Worm (Caenorhabditis elegans) whole organism, mixed stage, embryonic: Measurements from ENCODE around the gene F53F8.4.

Experiments
- M03D4.4 ChIP-seq: sonication (generic microtip); optimal IDR thresholded peaks from 2 replicates; lab custom pipeline; 2017; ENCODE audit warnings: mild to moderate bottlenecking, missing genetic modification characterization, missing compliant biosample characterization
- ceh-39 ChIP-seq: fragments of 150-350 bp; optimal IDR thresholded peaks from 2 replicates; lab custom pipeline; 2014; ENCODE audit warnings: missing biosample characterization, missing genetic modification characterization
- ceh-43 ChIP-seq: fragments of 200-800 bp; sonication (Bioruptor generic); optimal IDR thresholded peaks from 2 replicates; lab custom pipeline; 2018; ENCODE audit warnings: mild to moderate bottlenecking, missing genetic modification characterization, moderate library complexity, missing compliant biosample characterization
- ceh-83 ChIP-seq: fragments of 200-800 bp; sonication (Bioruptor generic); optimal IDR thresholded peaks from 2 replicates; lab custom pipeline; 2018; ENCODE audit warnings: mild to moderate bottlenecking, missing genetic modification characterization, missing compliant biosample characterization
- ces-1 ChIP-seq: fragments of 150-350 bp; optimal IDR thresholded peaks from 2 replicates; lab custom pipeline; 2014; ENCODE audit warnings: missing biosample characterization, missing genetic modification reagents, missing genetic modification characterization
- cnd-1 ChIP-seq: fragments of 200-800 bp; sonication (Bioruptor generic); optimal IDR thresholded peaks from 2 replicates; lab custom pipeline; 2018; ENCODE audit warnings: mild to moderate bottlenecking, missing genetic modification characterization, missing compliant biosample characterization
- drap-1 ChIP-seq: fragments of 200-800 bp; sonication (Bioruptor generic); optimal IDR thresholded peaks from 3 replicates; lab custom pipeline; 2018; ENCODE audit warnings: mild to moderate bottlenecking, missing genetic modification characterization, missing compliant biosample characterization
- elt-1 ChIP-seq: sonication (generic microtip); optimal IDR thresholded peaks from 2 replicates; lab custom pipeline; 2017; ENCODE audit warnings: missing genetic modification characterization, mild to moderate bottlenecking, missing compliant biosample characterization, antibody characterized with exemption, moderate library complexity, borderline replicate concordance; ENCODE audit not compliant: insufficient read depth
- elt-3 ChIP-seq: fragments of 150-350 bp; optimal IDR thresholded peaks from 2 replicates; lab custom pipeline; 2014; ENCODE audit warnings: missing biosample characterization, missing genetic modification characterization
- flh-1 ChIP-seq: fragments of 200-800 bp; sonication (Bioruptor generic); optimal IDR thresholded peaks from 2 replicates; lab custom pipeline; 2018; ENCODE audit warnings: mild to moderate bottlenecking, missing genetic modification characterization, moderate library complexity, missing compliant biosample characterization
- ham-2 ChIP-seq: fragments of 200-800 bp; sonication (Bioruptor generic); optimal IDR thresholded peaks from 2 replicates; lab custom pipeline; 2018; ENCODE audit warnings: mild to moderate bottlenecking, missing genetic modification characterization, missing compliant biosample characterization
- hlh-1 ChIP-seq: fragments of 150-350 bp; optimal IDR thresholded peaks from 2 replicates; lab custom pipeline; 2014; ENCODE audit warnings: missing biosample characterization, missing genetic modification reagents, missing genetic modification characterization
- lin-13 ChIP-seq: fragments of 150-350 bp; optimal IDR thresholded peaks from 2 replicates; lab custom pipeline; 2014; ENCODE audit warnings: missing biosample characterization, missing genetic modification characterization
- lin-32 ChIP-seq: fragments of 200-800 bp; sonication (Bioruptor generic); optimal IDR thresholded peaks from 2 replicates; lab custom pipeline; 2018; ENCODE audit warnings: mild to moderate bottlenecking, missing genetic modification characterization, missing compliant biosample characterization
- lsy-2 ChIP-seq: fragments of 150-350 bp; optimal IDR thresholded peaks from 2 replicates; lab custom pipeline; 2014; ENCODE audit warnings: missing biosample characterization, missing genetic modification characterization
- mab-5 ChIP-seq: fragments of 150-350 bp; optimal IDR thresholded peaks from 2 replicates; lab custom pipeline; 2014; ENCODE audit warnings: missing biosample characterization, missing genetic modification characterization
- mep-1 ChIP-seq: fragments of 150-350 bp; optimal IDR thresholded peaks from 2 replicates; lab custom pipeline; 2017; ENCODE audit warnings: missing biosample characterization, missing genetic modification reagents, missing genetic modification characterization, inconsistent platforms
- mls-2 ChIP-seq: sonication (generic microtip); optimal IDR thresholded peaks from 2 replicates; lab custom pipeline; 2016; ENCODE audit warnings: mild to moderate bottlenecking, missing genetic modification characterization, moderate library complexity, missing compliant biosample characterization
- nhr-12 ChIP-seq: fragments of 150-350 bp; optimal IDR thresholded peaks from 2 replicates; lab custom pipeline; 2014; ENCODE audit warnings: missing biosample characterization, missing genetic modification characterization
- nhr-2 ChIP-seq: fragments of 150-350 bp; optimal IDR thresholded peaks from 2 replicates; lab custom pipeline; 2014; ENCODE audit warnings: missing biosample characterization, missing genetic modification characterization
- nhr-237 ChIP-seq: fragments of 150-350 bp; optimal IDR thresholded peaks from 2 replicates; lab custom pipeline; 2014; ENCODE audit warnings: missing biosample characterization, missing genetic modification characterization
- nhr-28 ChIP-seq: fragments of 150-350 bp; optimal IDR thresholded peaks from 2 replicates; lab custom pipeline; 2014; ENCODE audit warnings: missing biosample characterization, missing genetic modification characterization
- nhr-76 ChIP-seq: sonication (generic microtip); optimal IDR thresholded peaks from 2 replicates; lab custom pipeline; 2017; ENCODE audit warnings: missing biosample characterization, missing genetic modification characterization
- pha-4 ChIP-seq: fragments of 150-350 bp; optimal IDR thresholded peaks from 2 replicates; lab custom pipeline; 2018; ENCODE audit warnings: missing biosample characterization, missing genetic modification reagents, missing genetic modification characterization
- sem-2 ChIP-seq: fragments of 200-800 bp; sonication (Bioruptor generic); optimal IDR thresholded peaks from 2 replicates; lab custom pipeline; 2018; ENCODE audit warnings: mild to moderate bottlenecking, missing genetic modification characterization, missing compliant biosample characterization
- sptf-1 ChIP-seq: sonication (generic microtip); optimal IDR thresholded peaks from 2 replicates; lab custom pipeline; 2017; ENCODE audit warnings: mild to moderate bottlenecking, missing genetic modification characterization, moderate library complexity, missing compliant biosample characterization
- tbx-8 ChIP-seq: fragments of 200-800 bp; sonication (Bioruptor generic); optimal IDR thresholded peaks from 2 replicates; lab custom pipeline; 2018; ENCODE audit warnings: mild to moderate bottlenecking, missing genetic modification characterization, moderate library complexity, missing compliant biosample characterization
- unc-120 ChIP-seq: sonication (generic microtip); optimal IDR thresholded peaks from 2 replicates; lab custom pipeline; 2017; ENCODE audit warnings: missing genetic modification characterization, missing compliant biosample characterization; ENCODE audit not compliant: poor library complexity, severe bottlenecking
- unc-62 ChIP-seq: fragments of 150-350 bp; optimal IDR thresholded peaks from 2 replicates; lab custom pipeline; 2014; ENCODE audit warnings: missing biosample characterization, missing genetic modification reagents, missing genetic modification characterization
- zip-8 ChIP-seq: fragments of 150-350 bp; optimal IDR thresholded peaks from 2 replicates; lab custom pipeline; 2014; ENCODE audit warnings: missing biosample characterization, missing genetic modification characterization
- ztf-11 ChIP-seq: fragments of 150-350 bp; optimal IDR thresholded peaks from 2 replicates; lab custom pipeline; 2014; ENCODE audit warnings: missing biosample characterization, missing genetic modification characterization

Gene F53F8.4

ce11 chrV:20710642-20711041 lies 19.2 kb upstream of the F53F8.4 start:
- TF ChIP-seq nhr-237 (tag; lab: Kevin White, UChicago), result no peak
- no peak for TF ChIP-seq elt-3
- no peak for TF ChIP-seq nhr-76
- no peak for TF ChIP-seq ceh-39 (tag; lab: Kevin White, UChicago)
- no peak for TF ChIP-seq nhr-28 (tag; lab: Kevin White, UChicago)
- no peak for TF ChIP-seq unc-120
- no peak for TF ChIP-seq M03D4.4 (tag; lab: Kevin White, UChicago)
- TF ChIP-seq nhr-2 (tag; lab: Kevin White, UChicago), result no peak
- TF ChIP-seq ces-1 (GFP tag; lab: Kevin White, UChicago), result no peak
- TF ChIP-seq ztf-11 (tag; lab: Kevin White, UChicago), result no peak
- no peak for TF ChIP-seq sptf-1 (tag; lab: Kevin White, UChicago)
- TF ChIP-seq flh-1, result no peak
- TF ChIP-seq lin-13, result no peak

DNA sequence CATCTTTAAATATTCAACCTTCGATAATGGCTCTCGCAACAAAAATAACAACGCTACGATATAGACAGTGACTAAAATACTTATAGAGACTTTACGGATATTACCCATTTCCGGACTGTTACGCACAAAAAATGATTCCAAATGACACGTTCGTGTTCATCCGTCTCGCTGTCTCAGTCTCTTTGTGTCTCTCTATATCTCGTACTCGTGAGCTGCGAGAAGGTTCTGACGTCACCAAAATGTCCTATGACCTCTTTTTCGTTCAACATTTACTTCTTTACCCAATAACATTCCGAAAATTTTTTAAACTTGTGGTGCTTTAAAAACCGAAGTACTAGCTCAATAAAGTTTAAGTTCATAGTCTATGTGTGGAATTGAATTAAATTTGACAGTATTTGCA lies 18.7 kb upstream of the F53F8.4 start:
- TF ChIP-seq ces-1 (GFP tag; lab: Kevin White, UChicago), result peak; percentile 8
- no peak for TF ChIP-seq sptf-1 (tag; lab: Kevin White, UChicago)
- no peak for TF ChIP-seq ham-2 (GFP tag; lab: Kevin White, UChicago)
- no peak for TF ChIP-seq tbx-8 (GFP tag; lab: Kevin White, UChicago)

DNA sequence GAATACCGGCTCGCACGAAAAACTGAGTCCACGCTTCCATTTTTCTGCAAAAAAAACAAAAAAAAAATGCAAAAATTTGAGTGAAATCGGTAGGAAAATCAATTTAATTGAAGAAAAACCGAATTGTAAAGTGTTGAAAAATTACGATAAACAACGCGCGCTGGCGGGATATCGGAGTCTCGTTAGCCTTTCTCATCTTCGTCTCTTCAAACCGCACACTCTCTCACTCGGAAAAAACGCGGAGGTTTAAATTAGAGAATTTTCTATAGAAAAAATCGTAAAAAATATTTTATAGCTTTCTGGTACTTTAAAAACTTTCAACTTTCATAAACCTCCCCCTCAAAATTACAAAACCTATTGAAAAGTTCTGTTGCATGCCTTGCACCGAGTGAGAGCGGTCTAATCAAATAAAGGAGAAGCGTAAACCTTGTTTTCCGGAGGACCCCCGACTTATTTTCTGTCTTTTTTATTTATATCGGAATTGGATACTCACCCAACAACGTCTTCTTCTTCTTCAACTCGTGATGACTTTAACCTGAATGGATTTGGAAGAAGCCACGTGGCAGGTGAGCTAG lies 12.6 kb upstream of the F53F8.4 start, which contains the start of the genes F53F8.5 and F53F8.6:
F53F8.5 (minus strand) TSS at position 52 of the 575 bp plus-strand sequence.
F53F8.6 (plus strand) TSS at position 230 of the 575 bp plus-strand sequence.
- TF ChIP-seq mls-2 (tag; lab: Kevin White, UChicago) (no peak), M03D4.4 (tag; lab: Kevin White, UChicago) (no peak), ztf-11 (tag; lab: Kevin White, UChicago) (no peak), sem-2 (GFP tag; lab: Kevin White, UChicago) (no peak), zip-8 (tag; lab: Kevin White, UChicago) (no peak), ces-1 (GFP tag; lab: Kevin White, UChicago) (peak; percentile 94), cnd-1 (tag; lab: Kevin White, UChicago) (no peak), tbx-8 (GFP tag; lab: Kevin White, UChicago) (no peak), ham-2 (GFP tag; lab: Kevin White, UChicago) (no peak), nhr-76 (no peak), elt-3 (no peak), ceh-43 (GFP tag; lab: Kevin White, UChicago) (no peak), ceh-39 (tag; lab: Kevin White, UChicago) (no peak), nhr-2 (tag; lab: Kevin White, UChicago) (no peak), ceh-83 (GFP tag; lab: Kevin White, UChicago) (no peak), lin-13 (peak; percentile 38), lsy-2 (tag; lab: Kevin White, UChicago) (peak; percentile 53), mab-5 (no peak), hlh-1 (no peak), nhr-28 (tag; lab: Kevin White, UChicago) (no peak), drap-1 (GFP tag; lab: Kevin White, UChicago) (no peak), pha-4 (tag; lab: Kevin White, UChicago) (peak; percentile 4), unc-62 (GFP tag; lab: Kevin White, UChicago) (no peak), flh-1 (no peak), nhr-12 (tag; lab: Kevin White, UChicago) (no peak)

DNA sequence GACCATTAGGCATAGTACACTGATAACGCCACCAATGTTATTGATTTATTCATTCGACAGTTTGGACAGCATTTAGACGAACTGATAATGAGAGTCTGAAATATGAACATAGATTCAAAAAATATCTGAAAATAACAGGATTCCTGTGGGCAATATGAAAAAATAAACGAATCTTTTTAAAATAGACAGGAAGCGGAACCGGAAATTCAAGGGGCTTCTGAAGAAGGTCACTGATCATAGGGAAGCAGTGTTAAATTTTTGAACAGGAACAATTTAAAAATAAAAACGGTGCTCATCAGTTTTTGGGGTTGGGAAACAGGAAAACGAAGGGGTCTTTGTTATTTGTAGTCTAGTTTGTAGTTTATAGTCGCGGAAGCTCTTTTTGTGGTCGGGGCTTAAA lies 6.8 kb upstream of the F53F8.4 start, which contains the start of gene F53F8.7:
F53F8.7 (minus strand) TSS at position 101 of the 400 bp plus-strand sequence.
- TF ChIP-seq lsy-2 (tag; lab: Kevin White, UChicago) (no peak), lin-32 (GFP tag; lab: Kevin White, UChicago) (no peak), nhr-76 (no peak), flh-1 (no peak), elt-1 (tag; lab: Kevin White, UChicago) (no peak), ceh-39 (tag; lab: Kevin White, UChicago) (no peak), mep-1 (tag; lab: Kevin White, UChicago) (no peak), nhr-2 (tag; lab: Kevin White, UChicago) (no peak), mls-2 (tag; lab: Kevin White, UChicago) (no peak), cnd-1 (tag; lab: Kevin White, UChicago) (no peak), sptf-1 (tag; lab: Kevin White, UChicago) (no peak)
